Fruit fly (Drosophila melanogaster) whole organism, embryonic: ENCODE measurements around the gene Tgt.

Source experiments
- Awh ChIP-seq: fragments of 200-800 bp; sonication (Bioruptor generic); IDR thresholded peaks from 2 replicates; pipeline ENCODE4, ENCODE4 v1.3.6; 2022; ENCODE audit warnings: missing biosample characterization, missing genetic modification characterization
- CG1024 ChIP-seq: fragments of 200-800 bp; sonication (Bioruptor generic); IDR thresholded peaks from 2 replicates; pipeline ENCODE4 v1.3.6; 2022; ENCODE audit warnings: missing biosample characterization, missing genetic modification characterization
- CG10366 ChIP-seq: fragments of 200-800 bp; sonication (Bioruptor generic); IDR thresholded peaks from 2 replicates; pipeline ENCODE4 v1.3.6; 2022; ENCODE audit warnings: missing biosample characterization, missing genetic modification characterization
- CG10462 ChIP-seq: fragments of 200-800 bp; sonication (Bioruptor generic); optimal IDR thresholded peaks from 2 replicates; lab custom pipeline; 2016; ENCODE audit warnings: missing biosample characterization, missing genetic modification characterization
- CG10565 ChIP-seq: fragments of 200-800 bp; sonication (Bioruptor generic); optimal IDR thresholded peaks from 3 replicates; lab custom pipeline; 2016; ENCODE audit warnings: missing biosample characterization, mild to moderate bottlenecking, missing genetic modification characterization
- CG10654 ChIP-seq: fragments of 200-800 bp; sonication (Bioruptor generic); optimal IDR thresholded peaks from 2 replicates; lab custom pipeline; 2016; ENCODE audit warnings: missing biosample characterization, missing genetic modification characterization
- CG12155 ChIP-seq: fragments of 200-800 bp; sonication (Bioruptor generic); optimal IDR thresholded peaks from 3 replicates; lab custom pipeline; 2016; ENCODE audit warnings: missing biosample characterization, missing genetic modification characterization
- CG12659 ChIP-seq: fragments of 200-800 bp; sonication (Bioruptor generic); optimal IDR thresholded peaks from 3 replicates; lab custom pipeline; 2017; ENCODE audit warnings: mild to moderate bottlenecking, missing biosample characterization, missing genetic modification reagents, missing genetic modification characterization
- CG12769 ChIP-seq: fragments of 200-800 bp; sonication (Bioruptor generic); optimal IDR thresholded peaks from 2 replicates; lab custom pipeline; 2019; ENCODE audit warnings: missing biosample characterization, mild to moderate bottlenecking, missing genetic modification characterization, moderate library complexity
- CG13296 ChIP-seq: fragments of 200-800 bp; sonication (Bioruptor generic); optimal IDR thresholded peaks from 3 replicates; lab custom pipeline; 2018; ENCODE audit warnings: missing biosample characterization, mild to moderate bottlenecking, missing genetic modification characterization
- CG13775 ChIP-seq: fragments of 200-800 bp; sonication (Bioruptor generic); optimal IDR thresholded peaks from 3 replicates; lab custom pipeline; 2017; ENCODE audit warnings: missing biosample characterization, mild to moderate bottlenecking, missing genetic modification characterization
- CG14014 ChIP-seq: fragments of 200-800 bp; sonication (Bioruptor generic); IDR thresholded peaks from 2 replicates; pipeline ENCODE4 v1.3.6; 2022; ENCODE audit warnings: missing biosample characterization, missing genetic modification characterization
- CG15073 ChIP-seq: fragments of 200-800 bp; sonication (Bioruptor generic); optimal IDR thresholded peaks from 2 replicates; lab custom pipeline; 2016; ENCODE audit warnings: missing biosample characterization, missing genetic modification characterization
- CG15696 ChIP-seq: fragments of 200-800 bp; sonication (Bioruptor generic); optimal IDR thresholded peaks from 2 replicates; lab custom pipeline; 2019; ENCODE audit warnings: missing biosample characterization, mild to moderate bottlenecking, missing genetic modification characterization, moderate library complexity
- CG2116 ChIP-seq: fragments of 200-800 bp; sonication (Bioruptor generic); optimal IDR thresholded peaks from 3 replicates; lab custom pipeline; 2018; ENCODE audit warnings: missing biosample characterization, mild to moderate bottlenecking, missing genetic modification characterization
- CG2129 ChIP-seq: fragments of 200-800 bp; sonication (Bioruptor generic); IDR thresholded peaks from 2 replicates; pipeline ENCODE4 v1.3.6; 2022; ENCODE audit warnings: missing biosample characterization, missing genetic modification characterization; ENCODE audit not compliant: partially characterized antibody
- CG2199 ChIP-seq: fragments of 200-800 bp; sonication (Bioruptor generic); IDR thresholded peaks from 3 replicates; pipeline ENCODE4 v1.3.6; 2022; ENCODE audit warnings: missing biosample characterization, missing genetic modification characterization
- CG3281 ChIP-seq: fragments of 200-800 bp; sonication (Bioruptor generic); optimal IDR thresholded peaks from 3 replicates; lab custom pipeline; 2017; ENCODE audit warnings: missing biosample characterization, mild to moderate bottlenecking, missing genetic modification characterization
- CG5180 ChIP-seq: fragments of 200-800 bp; sonication (Bioruptor generic); optimal IDR thresholded peaks from 3 replicates; lab custom pipeline; 2017; ENCODE audit warnings: missing biosample characterization, missing genetic modification characterization, mild to moderate bottlenecking, moderate library complexity, missing genetic modification reagents
- CG7786 ChIP-seq: fragments of 200-800 bp; sonication (Bioruptor generic); optimal IDR thresholded peaks from 2 replicates; lab custom pipeline; 2016; ENCODE audit warnings: missing biosample characterization, missing genetic modification characterization
- CG9932 ChIP-seq: fragments of 200-800 bp; sonication (Bioruptor generic); IDR thresholded peaks from 2 replicates; pipeline ENCODE4 v1.3.6; 2022; ENCODE audit warnings: missing biosample characterization, missing genetic modification characterization
- CTCF ChIP-seq: fragments of 200-800 bp; sonication (Bioruptor generic); optimal IDR thresholded peaks from 2 replicates; lab custom pipeline; 2017; ENCODE audit warnings: missing biosample characterization, mild to moderate bottlenecking, missing genetic modification characterization, moderate library complexity
- Dbx ChIP-seq: fragments of 200-800 bp; sonication (Bioruptor generic); IDR thresholded peaks from 3 replicates; pipeline ENCODE4 v1.3.6; 2022; ENCODE audit warnings: missing biosample characterization, missing genetic modification characterization
- Dfd ChIP-seq, 2 experiments: fragments of >200 bp; optimal IDR thresholded peaks; 2 replicates each; lab custom pipeline; 2017; ENCODE audit warnings: missing biosample characterization in 2 of 2, missing genetic modification characterization in 2 of 2
- Doc2 ChIP-seq: fragments of 200-800 bp; sonication (Bioruptor generic); IDR thresholded peaks from 2 replicates; pipeline ENCODE4 v1.3.6; 2022; ENCODE audit warnings: missing biosample characterization, missing genetic modification characterization
- Drgx ChIP-seq: fragments of 200-800 bp; sonication (Bioruptor generic); IDR thresholded peaks from 2 replicates; pipeline ENCODE4 v1.3.6; 2022; ENCODE audit warnings: missing biosample characterization, missing genetic modification characterization
- Elba2 ChIP-seq: fragments of 200-800 bp; sonication (Bioruptor generic); optimal IDR thresholded peaks from 3 replicates; lab custom pipeline; 2016; ENCODE audit warnings: missing biosample characterization, missing genetic modification characterization
- Fer2 ChIP-seq: fragments of 200-800 bp; sonication (Bioruptor generic); optimal IDR thresholded peaks from 2 replicates; lab custom pipeline; 2018; ENCODE audit warnings: missing biosample characterization, mild to moderate bottlenecking, missing genetic modification characterization, moderate library complexity
- Jarid2 ChIP-seq: fragments of 200-800 bp; sonication (Bioruptor generic); optimal IDR thresholded peaks from 3 replicates; lab custom pipeline; 2017; ENCODE audit warnings: mild to moderate bottlenecking, missing biosample characterization, missing genetic modification reagents, missing genetic modification characterization
- Kr ChIP-seq: fragments of 200-800 bp; sonication (Bioruptor generic); optimal IDR thresholded peaks from 2 replicates; lab custom pipeline; 2017; ENCODE audit warnings: missing biosample characterization, mild to moderate bottlenecking, missing genetic modification characterization
- MESR4 ChIP-seq: fragments of 200-800 bp; sonication (Bioruptor generic); optimal IDR thresholded peaks from 2 replicates; lab custom pipeline; 2018; ENCODE audit warnings: missing biosample characterization, mild to moderate bottlenecking, missing genetic modification characterization, moderate library complexity
- MTF-1 ChIP-seq: fragments of 200-800 bp; sonication (Bioruptor generic); optimal IDR thresholded peaks from 2 replicates; lab custom pipeline; 2018; ENCODE audit warnings: missing biosample characterization, mild to moderate bottlenecking, missing genetic modification characterization, borderline replicate concordance
- Max ChIP-seq: fragments of 200-800 bp; sonication (Bioruptor generic); optimal IDR thresholded peaks from 2 replicates; lab custom pipeline; 2016; ENCODE audit warnings: missing biosample characterization, mild to moderate bottlenecking, missing genetic modification characterization
- NK7.1 ChIP-seq: fragments of 200-800 bp; sonication (Bioruptor generic); optimal IDR thresholded peaks from 3 replicates; lab custom pipeline; 2016; ENCODE audit warnings: missing biosample characterization, missing genetic modification characterization
- PHDP ChIP-seq: fragments of 200-800 bp; sonication (Bioruptor generic); optimal IDR thresholded peaks from 3 replicates; lab custom pipeline; 2018; ENCODE audit warnings: missing biosample characterization, mild to moderate bottlenecking, missing genetic modification characterization, moderate library complexity
- Sry-β ChIP-seq: fragments of 200-800 bp; sonication (Bioruptor generic); optimal IDR thresholded peaks from 2 replicates; lab custom pipeline; 2018; ENCODE audit warnings: missing biosample characterization, mild to moderate bottlenecking, missing genetic modification characterization, moderate library complexity
- Xrp1 ChIP-seq: fragments of 200-800 bp; sonication (Bioruptor generic); IDR thresholded peaks from 2 replicates; pipeline ENCODE4 v1.3.6; 2022; ENCODE audit warnings: missing biosample characterization, missing genetic modification characterization
- bbx ChIP-seq: fragments of 200-800 bp; sonication (Bioruptor generic); IDR thresholded peaks from 2 replicates; pipeline ENCODE4 v1.3.6; 2022; ENCODE audit warnings: missing biosample characterization, missing genetic modification characterization; ENCODE audit not compliant: partially characterized antibody
- chn ChIP-seq: fragments of 200-800 bp; sonication (Bioruptor generic); optimal IDR thresholded peaks from 2 replicates; lab custom pipeline; 2016; ENCODE audit warnings: missing biosample characterization, missing genetic modification characterization
- crp ChIP-seq, 2 experiments: fragments of 200-800 bp; sonication (Bioruptor generic); optimal IDR thresholded peaks; 2 replicates in 1 of 2; 3 replicates in 1 of 2; lab custom pipeline; 2017; ENCODE audit warnings: missing biosample characterization in 2 of 2, missing genetic modification characterization in 2 of 2, mild to moderate bottlenecking in 1 of 2, moderate library complexity in 1 of 2
- eve ChIP-seq, 2 experiments: fragments of >200 bp; optimal IDR thresholded peaks; 2 replicates each; lab custom pipeline; 2017; ENCODE audit warnings: missing biosample characterization in 2 of 2, missing genetic modification characterization in 2 of 2
- fu2 ChIP-seq: fragments of 200-800 bp; sonication (Bioruptor generic); optimal IDR thresholded peaks from 2 replicates; lab custom pipeline; 2016; ENCODE audit warnings: missing biosample characterization, missing genetic modification characterization
- gem ChIP-seq: fragments of 200-800 bp; sonication (Bioruptor generic); optimal IDR thresholded peaks from 2 replicates; lab custom pipeline; 2019; ENCODE audit warnings: missing biosample characterization, mild to moderate bottlenecking, missing genetic modification characterization, moderate library complexity
- kni ChIP-seq: fragments of 200-800 bp; sonication (Bioruptor generic); optimal IDR thresholded peaks from 3 replicates; lab custom pipeline; 2017; ENCODE audit warnings: mild to moderate bottlenecking, missing biosample characterization, missing genetic modification reagents, missing genetic modification characterization
- odd ChIP-seq: fragments of 200-800 bp; sonication (Bioruptor generic); optimal IDR thresholded peaks from 2 replicates; lab custom pipeline; 2017; ENCODE audit warnings: missing biosample characterization, mild to moderate bottlenecking, missing genetic modification characterization
- phol ChIP-seq: fragments of 200-800 bp; sonication (Bioruptor generic); optimal IDR thresholded peaks from 3 replicates; lab custom pipeline; 2018; ENCODE audit warnings: missing biosample characterization, mild to moderate bottlenecking, missing genetic modification characterization, moderate library complexity
- pita ChIP-seq: fragments of 200-800 bp; sonication (Bioruptor generic); optimal IDR thresholded peaks from 2 replicates; lab custom pipeline; 2017; ENCODE audit warnings: missing biosample characterization, mild to moderate bottlenecking, missing genetic modification characterization
- repo ChIP-seq: fragments of 200-800 bp; sonication (Bioruptor generic); optimal IDR thresholded peaks from 2 replicates; lab custom pipeline; 2016; ENCODE audit warnings: missing biosample characterization, missing genetic modification characterization
- row ChIP-seq: fragments of 200-800 bp; sonication (Bioruptor generic); IDR thresholded peaks from 3 replicates; pipeline ENCODE4 v1.3.6; 2022; ENCODE audit warnings: missing biosample characterization, missing genetic modification characterization
- sd ChIP-seq: fragments of 200-800 bp; sonication (Bioruptor generic); optimal IDR thresholded peaks from 3 replicates; lab custom pipeline; 2018; ENCODE audit warnings: missing biosample characterization, mild to moderate bottlenecking, missing genetic modification characterization, moderate library complexity
- so ChIP-seq: fragments of 200-800 bp; sonication (Bioruptor generic); IDR thresholded peaks from 3 replicates; pipeline ENCODE4 v1.3.6; 2022; ENCODE audit warnings: missing biosample characterization, missing genetic modification characterization
- tll ChIP-seq, 2 experiments: fragments of 200-800 bp in 1 of 2; fragments of >200 bp in 1 of 2; sonication (Bioruptor generic) in 1 of 2; optimal IDR thresholded peaks; 2 replicates each; lab custom pipeline; 2017 to 2019; ENCODE audit warnings: missing biosample characterization in 2 of 2, missing genetic modification characterization in 2 of 2, mild to moderate bottlenecking in 1 of 2, moderate library complexity in 1 of 2

Gene Tgt

DNA sequence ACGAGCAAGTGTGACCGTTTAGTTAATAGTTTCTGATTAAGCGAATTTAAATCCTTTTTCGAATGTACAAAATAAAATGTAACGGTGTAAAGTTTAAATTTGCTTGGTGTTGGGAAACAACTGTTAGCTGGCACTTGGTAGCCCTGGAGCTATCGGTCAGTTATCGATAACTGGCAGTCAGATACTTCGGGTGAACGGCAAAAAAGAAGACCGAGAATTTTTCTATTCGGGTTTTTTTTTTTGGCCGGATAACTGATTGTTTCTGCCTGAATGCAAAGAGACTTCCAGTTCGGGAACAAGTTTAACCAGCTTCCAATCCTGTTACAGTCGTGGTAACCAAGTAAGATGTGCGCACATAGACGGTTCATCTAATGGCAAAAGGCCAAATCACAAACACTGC lies 6.3 kb upstream of the Tgt start, which contains the start of gene CG4896 (continued):
- peak; percentile 57 for TF ChIP-seq CG2116 (GFP tag; lab: Kevin White, UChicago)
- TF ChIP-seq so: no peak
- no peak for TF ChIP-seq CG10366
- no peak for TF ChIP-seq CG5180 (GFP tag; lab: Kevin White, UChicago)
- TF ChIP-seq CG13296 (GFP tag; lab: Kevin White, UChicago): no peak
- no peak for TF ChIP-seq NK7.1 (GFP tag; lab: Kevin White, UChicago)
- TF ChIP-seq Dfd (GFP tag; optimal IDR thresholded peaks at IDR 0.05; lab: Kevin White, UChicago): no peak
- TF ChIP-seq MTF-1 (GFP tag; lab: Kevin White, UChicago): no peak
- no peak for TF ChIP-seq PHDP (tag; lab: Kevin White, UChicago)
- no peak for TF ChIP-seq gem (tag; lab: Kevin White, UChicago)
- TF ChIP-seq pita (GFP tag; lab: Kevin White, UChicago): no peak
- no peak for TF ChIP-seq CG12769
- TF ChIP-seq CG15696 (tag; lab: Kevin White, UChicago): no peak
- no peak for TF ChIP-seq Max (GFP tag; lab: Kevin White, UChicago)
- TF ChIP-seq kni (GFP tag; lab: Kevin White, UChicago): no peak
- TF ChIP-seq CG12155 (GFP tag; lab: Kevin White, UChicago): no peak
- TF ChIP-seq Jarid2: no peak
- TF ChIP-seq Xrp1 (GFP tag; lab: Robert Waterston, UW): peak; percentile 27; the same call in 1 of the 2 replicates
- no peak for TF ChIP-seq CG2129
- no peak for TF ChIP-seq Doc2
- TF ChIP-seq Dbx (GFP tag; lab: Robert Waterston, UW): 0 out of 3 replicates have a peak, but pooled peaks have one; percentile 28
- no peak for TF ChIP-seq CTCF
- TF ChIP-seq tll (GFP tag; optimal IDR thresholded peaks at IDR 0.05; lab: Kevin White, UChicago): no peak
- no peak for TF ChIP-seq CG10462 (GFP tag; lab: Kevin White, UChicago)
- no peak for TF ChIP-seq eve (GFP tag; optimal IDR thresholded peaks at IDR 0.05; lab: Kevin White, UChicago)
- no peak for TF ChIP-seq crp (GFP tag; optimal IDR thresholded peaks at IDR 0.05; lab: Kevin White, UChicago)
- no peak for TF ChIP-seq CG13775 (GFP tag; lab: Kevin White, UChicago)
- peak; percentile 74 for TF ChIP-seq MESR4
- no peak for TF ChIP-seq Sry-β
- peak; percentile 17 for TF ChIP-seq phol (tag; lab: Kevin White, UChicago)
- peak; percentile 6 for TF ChIP-seq fu2 (GFP tag; lab: Kevin White, UChicago)
- TF ChIP-seq CG14014 (GFP tag; lab: Robert Waterston, UW): no peak
- peak; percentile 4 for TF ChIP-seq CG7786 (GFP tag; lab: Kevin White, UChicago)
- no peak for TF ChIP-seq CG3281 (GFP tag; lab: Kevin White, UChicago)
- no peak for TF ChIP-seq CG1024 (GFP tag; lab: Robert Waterston, UW)
- TF ChIP-seq bbx (GFP tag; lab: Robert Waterston, UW): peak; percentile 82
- no peak for TF ChIP-seq repo (GFP tag; lab: Kevin White, UChicago)
- TF ChIP-seq Elba2 (GFP tag; lab: Kevin White, UChicago): no peak
- no peak for TF ChIP-seq Awh (GFP tag; lab: Robert Waterston, UW)
- TF ChIP-seq CG10654 (GFP tag; lab: Kevin White, UChicago): no peak
- TF ChIP-seq Drgx: no peak
- TF ChIP-seq row (GFP tag; lab: Robert Waterston, UW): peak; percentile 27; the same call in 1 of the 3 replicates
- TF ChIP-seq CG9932 (GFP tag; lab: Robert Waterston, UW): no peak
- no peak for TF ChIP-seq Fer2 (tag; lab: Kevin White, UChicago)
- no peak for TF ChIP-seq CG2199 (GFP tag; lab: Robert Waterston, UW)
- TF ChIP-seq CG12659: peak; percentile 41
- TF ChIP-seq Kr (GFP tag; lab: Kevin White, UChicago): no peak
- TF ChIP-seq chn: no peak
- TF ChIP-seq CG15073 (GFP tag; lab: Kevin White, UChicago): no peak
- TF ChIP-seq CG10565 (GFP tag; lab: Kevin White, UChicago): no peak
- no peak for TF ChIP-seq odd (GFP tag; lab: Kevin White, UChicago)
- no peak for TF ChIP-seq sd (tag; lab: Kevin White, UChicago)
